Worm (Caenorhabditis elegans): ENCODE results near the gene F39G3.5.

Gene F39G3.5

DNA sequence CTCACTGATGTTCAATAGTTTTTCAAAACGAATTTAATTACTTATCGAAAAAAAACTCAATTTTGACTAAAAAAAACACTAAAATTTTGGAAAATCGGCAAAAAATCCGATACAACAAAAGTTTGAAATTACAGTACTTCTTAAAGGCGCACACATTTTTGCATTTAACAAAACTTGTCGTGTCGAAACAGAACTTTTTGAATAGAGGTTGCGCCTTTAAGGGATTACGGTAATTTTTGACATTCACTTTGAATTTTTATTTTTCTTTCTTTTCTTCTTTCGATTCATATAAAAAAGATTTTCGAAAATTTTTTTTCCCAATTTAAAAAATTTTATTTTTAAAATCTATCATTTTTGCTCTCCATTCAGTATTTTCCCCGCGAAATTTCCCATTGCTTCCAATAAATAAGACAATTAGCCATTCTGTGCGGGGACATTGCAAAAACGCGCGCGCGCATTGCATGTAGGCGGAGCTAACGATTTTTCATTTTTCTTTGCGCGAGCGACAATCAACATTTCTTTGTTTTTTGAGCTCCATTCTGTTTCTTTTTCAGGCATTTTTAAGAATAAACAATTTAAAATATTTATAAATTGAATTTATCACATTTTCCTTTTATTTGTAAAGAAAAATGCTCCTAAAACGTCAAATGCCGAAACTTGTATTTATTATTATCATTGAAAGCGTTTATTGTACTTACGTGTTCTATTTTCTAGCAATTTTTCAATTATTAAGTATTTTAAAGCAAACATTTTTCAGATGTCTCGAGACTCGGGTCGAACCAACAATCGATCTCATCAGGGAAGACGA, 8.9 kb downstream of the F39G3.5 start, which contains the start of gene F39G3.3 (continued):
- TF ChIP-seq unc-39 (tag; optimal IDR thresholded peaks at IDR 0.05) (no peak), egl-27 (tag; optimal IDR thresholded peaks at IDR 0.05) (no peak), elt-2 (tag; optimal IDR thresholded peaks at IDR 0.05) (peak; percentile 33), nhr-237 (tag; optimal IDR thresholded peaks at IDR 0.05) (no peak), R02D3.7 (tag; optimal IDR thresholded peaks at IDR 0.05) (no peak), skn-1 (tag; optimal IDR thresholded peaks at IDR 0.05) (peak; percentile 52), nhr-67 (tag; optimal IDR thresholded peaks at IDR 0.05) (no peak), ztf-4 (tag; optimal IDR thresholded peaks at IDR 0.05) (no peak), nhr-11 (tag; optimal IDR thresholded peaks at IDR 0.05) (no peak), fkh-10 (GFP tag; optimal IDR thresholded peaks at IDR 0.05) (no peak), ceh-16 (tag; optimal IDR thresholded peaks at IDR 0.05) (no peak), elt-1 (tag; optimal IDR thresholded peaks at IDR 0.05) (no peak), fos-1 (tag; optimal IDR thresholded peaks at IDR 0.05) (no peak), tbx-2 (tag; optimal IDR thresholded peaks at IDR 0.05) (no peak)

DNA sequence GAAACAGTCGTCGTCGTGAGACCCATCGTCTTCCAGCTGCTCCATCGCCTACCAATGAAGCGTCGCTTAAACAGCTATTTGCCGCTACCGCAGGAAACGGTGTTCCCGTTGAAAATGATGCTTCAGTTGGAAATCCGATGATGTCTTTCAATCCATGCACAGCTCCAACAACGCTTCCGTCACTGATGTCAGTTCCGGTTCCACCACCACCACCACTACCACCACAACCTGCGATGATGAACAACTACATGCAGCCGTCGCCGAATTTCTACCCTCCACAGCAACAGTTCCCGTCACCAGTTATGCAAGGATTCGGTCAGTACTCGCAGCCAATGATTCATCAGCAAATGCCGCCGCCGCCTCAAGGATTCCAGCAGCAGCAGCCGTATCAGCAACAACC, 11.5 kb downstream of the F39G3.5 start:
- TF ChIP-seq unc-39 (tag; optimal IDR thresholded peaks at IDR 0.05) (no peak), pqm-1 (tag; optimal IDR thresholded peaks at IDR 0.05) (no peak), fkh-10 (GFP tag; optimal IDR thresholded peaks at IDR 0.05) (no peak), ceh-9 (tag; optimal IDR thresholded peaks at IDR 0.05) (no peak), nhr-11 (tag; optimal IDR thresholded peaks at IDR 0.05) (no peak), ZK546.5 (tag; optimal IDR thresholded peaks at IDR 0.05) (no peak), mml-1 (tag; optimal IDR thresholded peaks at IDR 0.05) (no peak), nhr-23 (tag; optimal IDR thresholded peaks at IDR 0.05) (no peak), nhr-77 (tag; optimal IDR thresholded peaks at IDR 0.05) (no peak), egl-5 (tag; optimal IDR thresholded peaks at IDR 0.05) (no peak), zag-1 (tag; optimal IDR thresholded peaks at IDR 0.05) (no peak), daf-12 (tag; optimal IDR thresholded peaks at IDR 0.05) (no peak), lsy-12 (tag; optimal IDR thresholded peaks at IDR 0.05) (no peak)

DNA sequence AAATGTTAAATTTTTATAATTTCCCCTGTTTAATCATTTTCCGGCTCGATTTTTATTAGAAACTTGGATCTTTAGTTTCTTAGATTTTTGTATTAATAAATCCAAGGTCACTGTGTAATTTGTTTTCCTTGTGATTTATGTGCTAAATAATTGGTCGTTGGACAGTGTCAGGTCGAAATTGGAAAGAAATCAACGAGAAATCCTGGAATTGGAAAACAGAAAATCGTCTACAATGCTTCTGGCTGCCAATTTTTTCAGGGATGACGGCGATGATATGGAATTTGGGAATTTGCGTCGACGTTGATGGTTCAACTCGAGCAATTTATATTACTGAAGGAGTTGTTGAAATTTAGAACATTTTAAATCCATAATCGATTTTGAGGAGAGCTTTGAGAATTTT, 12.2 kb downstream of the F39G3.5 start:
- no peak for TF ChIP-seq nhr-28 (tag; optimal IDR thresholded peaks at IDR 0.05)
- no peak for TF ChIP-seq nhr-25 (tag; optimal IDR thresholded peaks at IDR 0.05)
- no peak for TF ChIP-seq fkh-10 (GFP tag; optimal IDR thresholded peaks at IDR 0.05)
- no peak for TF ChIP-seq mml-1 (tag; optimal IDR thresholded peaks at IDR 0.05)
- TF ChIP-seq jun-1 (tag; optimal IDR thresholded peaks at IDR 0.05): no peak
- no peak for TF ChIP-seq ama-1 (optimal IDR thresholded peaks at IDR 0.05)
- no peak for TF ChIP-seq unc-39 (tag; optimal IDR thresholded peaks at IDR 0.05)
- TF ChIP-seq nhr-12 (tag; optimal IDR thresholded peaks at IDR 0.05): no peak
- no peak for TF ChIP-seq tbx-2 (tag; optimal IDR thresholded peaks at IDR 0.05)
- TF ChIP-seq fkh-2 (tag; optimal IDR thresholded peaks at IDR 0.05): no peak
- TF ChIP-seq daf-12 (tag; optimal IDR thresholded peaks at IDR 0.05): no peak

ce11 chrV:4737727-4738126, 15.3 kb downstream of the F39G3.5 start, which contains the start of gene F39G3.2:
Gene F39G3.2, plus strand, starts transcription at chrV:4737831.
- TF ChIP-seq ceh-82 (tag; optimal IDR thresholded peaks at IDR 0.05) (no peak), ceh-9 (tag; optimal IDR thresholded peaks at IDR 0.05) (no peak), pqm-1 (tag; optimal IDR thresholded peaks at IDR 0.05) (peak; percentile 50), jun-1 (tag; optimal IDR thresholded peaks at IDR 0.05) (peak; percentile 4), elt-1 (tag; optimal IDR thresholded peaks at IDR 0.05) (no peak), egl-27 (tag; optimal IDR thresholded peaks at IDR 0.05) (no peak), elt-2 (tag; optimal IDR thresholded peaks at IDR 0.05) (peak; percentile 90), R02D3.7 (tag; optimal IDR thresholded peaks at IDR 0.05) (no peak)

- TF ChIP-seq ceh-82 (tag; optimal IDR thresholded peaks at IDR 0.05) (no peak), fkh-2 (tag; optimal IDR thresholded peaks at IDR 0.05) (no peak), eor-1 (tag; optimal IDR thresholded peaks at IDR 0.05) (no peak), pqm-1 (tag; optimal IDR thresholded peaks at IDR 0.05) (peak; percentile 15), elt-1 (tag; optimal IDR thresholded peaks at IDR 0.05) (no peak), sea-2 (GFP tag; optimal IDR thresholded peaks at IDR 0.05) (no peak), nhr-76 (tag; optimal IDR thresholded peaks at IDR 0.05) (no peak), elt-3 (tag; optimal IDR thresholded peaks at IDR 0.05) (no peak), pha-4 (tag; optimal IDR thresholded peaks at IDR 0.05) (peak; percentile 76), ceh-9 (tag; optimal IDR thresholded peaks at IDR 0.05) (no peak), unc-39 (tag; optimal IDR thresholded peaks at IDR 0.05) (no peak), fos-1 (tag; optimal IDR thresholded peaks at IDR 0.05) (no peak), ZK546.5 (tag; optimal IDR thresholded peaks at IDR 0.05) (no peak), jun-1 (tag; optimal IDR thresholded peaks at IDR 0.05) (no peak), R02D3.7 (tag; optimal IDR thresholded peaks at IDR 0.05) (no peak), egl-5 (tag; optimal IDR thresholded peaks at IDR 0.05) (no peak)
Observed at ce11 chrV:4742190-4742589, 19.8 kb downstream of the F39G3.5 start, which contains the start of gene ugt-61. Gene ugt-61, plus strand, starts transcription at chrV:4742422.

Data from whole organism, L3 larva.